Fruit fly (Drosophila melanogaster) whole organism, adult: Measurements from ENCODE around the gene CG32639.
A peak's percentile ranks its signal among the peaks of the same experiment; 100 is the strongest.

ENCODE experiments used
- CG11617 ChIP-seq: fragments of 200-800 bp; sonication (Bioruptor generic); optimal IDR thresholded peaks from 2 replicates; lab custom pipeline; 2017; ENCODE audit warnings: mild to moderate bottlenecking, missing biosample characterization, missing genetic modification reagents, missing genetic modification characterization
- CG12768 ChIP-seq: fragments of 200-800 bp; sonication (Bioruptor generic); optimal IDR thresholded peaks from 2 replicates; lab custom pipeline; 2017; ENCODE audit warnings: missing biosample characterization, missing genetic modification characterization, mild to moderate bottlenecking, moderate library complexity, missing genetic modification reagents
- CG14711 ChIP-seq: fragments of 200-800 bp; sonication (Bioruptor generic); optimal IDR thresholded peaks from 2 replicates; lab custom pipeline; 2018; ENCODE audit warnings: missing biosample characterization, mild to moderate bottlenecking, missing genetic modification characterization, moderate library complexity
- CG1620 ChIP-seq: fragments of 200-800 bp; sonication (Bioruptor generic); optimal IDR thresholded peaks from 2 replicates; lab custom pipeline; 2016; ENCODE audit warnings: missing biosample characterization, missing genetic modification characterization
- CG33017 ChIP-seq: fragments of 200-800 bp; sonication (Bioruptor generic); optimal IDR thresholded peaks from 2 replicates; lab custom pipeline; 2018; ENCODE audit warnings: missing biosample characterization, mild to moderate bottlenecking, missing genetic modification characterization, moderate library complexity
- CG5204 ChIP-seq: fragments of 200-800 bp; sonication (Bioruptor generic); optimal IDR thresholded peaks from 2 replicates; lab custom pipeline; 2016; ENCODE audit warnings: missing biosample characterization, missing genetic modification characterization
- CG7045 ChIP-seq: fragments of 200-800 bp; sonication (Bioruptor generic); optimal IDR thresholded peaks from 2 replicates; lab custom pipeline; 2017; ENCODE audit warnings: missing biosample characterization, mild to moderate bottlenecking, missing genetic modification characterization
- CG7101 ChIP-seq: fragments of 200-800 bp; sonication (Bioruptor generic); optimal IDR thresholded peaks from 2 replicates; lab custom pipeline; 2018; ENCODE audit warnings: missing biosample characterization, mild to moderate bottlenecking, missing genetic modification characterization, moderate library complexity
- Clk ChIP-seq: fragments of 200-800 bp; sonication (Bioruptor generic); optimal IDR thresholded peaks from 2 replicates; lab custom pipeline; 2017; ENCODE audit warnings: missing biosample characterization, missing genetic modification characterization
- Crg-1 ChIP-seq: fragments of 200-800 bp; sonication (Bioruptor generic); optimal IDR thresholded peaks from 2 replicates; lab custom pipeline; 2016; ENCODE audit warnings: missing biosample characterization, missing genetic modification characterization
- Hr96 ChIP-seq: fragments of 200-800 bp; sonication (Bioruptor generic); optimal IDR thresholded peaks from 2 replicates; lab custom pipeline; 2016; ENCODE audit warnings: missing biosample characterization, missing genetic modification characterization
- Mnt ChIP-seq: fragments of 200-800 bp; sonication (Bioruptor generic); optimal IDR thresholded peaks from 2 replicates; lab custom pipeline; 2016; ENCODE audit warnings: missing biosample characterization, mild to moderate bottlenecking, missing genetic modification characterization
- bab1 ChIP-seq: fragments of 200-800 bp; sonication (Bioruptor generic); optimal IDR thresholded peaks from 3 replicates; lab custom pipeline; 2019; ENCODE audit warnings: missing biosample characterization, mild to moderate bottlenecking, missing genetic modification characterization, moderate library complexity
- cic ChIP-seq: fragments of 200-800 bp; sonication (Bioruptor generic); optimal IDR thresholded peaks from 2 replicates; lab custom pipeline; 2017; ENCODE audit warnings: missing biosample characterization, mild to moderate bottlenecking, missing genetic modification characterization, moderate library complexity
- cnc ChIP-seq, 2 experiments: fragments of >200 bp; optimal IDR thresholded peaks; 2 replicates each; lab custom pipeline; 2017
- kay ChIP-seq: fragments of 200-800 bp; sonication (Bioruptor generic); peaks from one replicate; lab custom pipeline; 2016; ENCODE audit warnings: missing biosample characterization, missing genetic modification characterization, borderline replicate concordance
- ovo ChIP-seq: fragments of 200-800 bp; sonication (Bioruptor generic); optimal IDR thresholded peaks from 2 replicates; lab custom pipeline; 2016; ENCODE audit warnings: missing biosample characterization, missing genetic modification characterization
- pad ChIP-seq: fragments of 200-800 bp; sonication (Bioruptor generic); optimal IDR thresholded peaks from 3 replicates; lab custom pipeline; 2017; ENCODE audit warnings: missing biosample characterization, missing genetic modification characterization, mild to moderate bottlenecking, moderate library complexity, missing genetic modification reagents
- tj ChIP-seq: fragments of 200-800 bp; sonication (Bioruptor generic); optimal IDR thresholded peaks from 3 replicates; lab custom pipeline; 2017; ENCODE audit warnings: missing biosample characterization, mild to moderate bottlenecking, missing genetic modification characterization, moderate library complexity
- toe ChIP-seq: fragments of 200-800 bp; sonication (Bioruptor generic); optimal IDR thresholded peaks from 2 replicates; lab custom pipeline; 2016; ENCODE audit warnings: missing biosample characterization, missing genetic modification characterization

CG32639 gene

dm6 chrX:13229217-13229616 lies 7.1 kb downstream of the CG32639 start:
- TF ChIP-seq tj (GFP tag; lab: Kevin White, UChicago) = no peak
- TF ChIP-seq Mnt (GFP tag; lab: Kevin White, UChicago) = no peak
- no peak for TF ChIP-seq CG7101 (tag; lab: Kevin White, UChicago)
- no peak for TF ChIP-seq Crg-1 (GFP tag; lab: Kevin White, UChicago)
- TF ChIP-seq toe (GFP tag; lab: Kevin White, UChicago) = no peak
- TF ChIP-seq kay = no peak
- TF ChIP-seq cnc (optimal IDR thresholded peaks at IDR 0.05; lab: Kevin White, UChicago) = no peak
- no peak for TF ChIP-seq CG7045 (GFP tag; lab: Kevin White, UChicago)
- no peak for TF ChIP-seq cic (GFP tag; lab: Kevin White, UChicago)
- no peak for TF ChIP-seq CG33017
- no peak for TF ChIP-seq CG12768
- TF ChIP-seq pad (GFP tag; lab: Kevin White, UChicago) = no peak

- TF ChIP-seq tj (GFP tag; lab: Kevin White, UChicago) (peak; percentile 20), CG33017 (no peak), bab1 (GFP tag; lab: Kevin White, UChicago) (no peak), CG12768 (no peak)
Measured at dm6 chrX:13228208-13228606, 8.2 kb downstream of the CG32639 start.

- TF ChIP-seq CG5204 (no peak), Clk (GFP tag; lab: Kevin White, UChicago) (no peak), CG14711 (tag; lab: Kevin White, UChicago) (no peak), CG7101 (tag; lab: Kevin White, UChicago) (no peak), toe (GFP tag; lab: Kevin White, UChicago) (no peak), CG11617 (GFP tag; lab: Kevin White, UChicago) (no peak)
Measured at dm6 chrX:13227505-13228207, 8.7 kb downstream of the CG32639 start.

dm6 chrX:13226478-13226877 lies 9.9 kb downstream of the CG32639 start:
- TF ChIP-seq CG7045 (GFP tag; lab: Kevin White, UChicago) = no peak
- TF ChIP-seq CG1620 (GFP tag; lab: Kevin White, UChicago) = no peak
- no peak for TF ChIP-seq CG7101 (tag; lab: Kevin White, UChicago)
- no peak for TF ChIP-seq toe (GFP tag; lab: Kevin White, UChicago)
- TF ChIP-seq cnc (optimal IDR thresholded peaks at IDR 0.05; lab: Kevin White, UChicago) = no peak
- no peak for TF ChIP-seq CG11617 (GFP tag; lab: Kevin White, UChicago)
- TF ChIP-seq Mnt (GFP tag; lab: Kevin White, UChicago) = no peak
- no peak for TF ChIP-seq Crg-1 (GFP tag; lab: Kevin White, UChicago)
- no peak for TF ChIP-seq pad (GFP tag; lab: Kevin White, UChicago)
- no peak for TF ChIP-seq CG5204
- TF ChIP-seq Clk (GFP tag; lab: Kevin White, UChicago) = no peak
- no peak for TF ChIP-seq Hr96 (GFP tag; lab: Kevin White, UChicago)
- no peak for TF ChIP-seq CG33017
- no peak for TF ChIP-seq kay
- no peak for TF ChIP-seq cic (GFP tag; lab: Kevin White, UChicago)
- no peak for TF ChIP-seq CG14711 (tag; lab: Kevin White, UChicago)
- no peak for TF ChIP-seq bab1 (GFP tag; lab: Kevin White, UChicago)
- TF ChIP-seq CG12768 = no peak

- TF ChIP-seq CG14711 (tag; lab: Kevin White, UChicago) (no peak), cnc (optimal IDR thresholded peaks at IDR 0.05; lab: Kevin White, UChicago) (no peak), Crg-1 (GFP tag; lab: Kevin White, UChicago) (no peak), Hr96 (GFP tag; lab: Kevin White, UChicago) (no peak), Clk (GFP tag; lab: Kevin White, UChicago) (no peak), CG7045 (GFP tag; lab: Kevin White, UChicago) (no peak), kay (no peak), Mnt (GFP tag; lab: Kevin White, UChicago) (no peak), CG11617 (GFP tag; lab: Kevin White, UChicago) (no peak), cic (GFP tag; lab: Kevin White, UChicago) (no peak), CG1620 (GFP tag; lab: Kevin White, UChicago) (no peak)
Measured at dm6 chrX:13224846-13225245, 11.5 kb downstream of the CG32639 start.

- TF ChIP-seq pad (GFP tag; lab: Kevin White, UChicago) (no peak), bab1 (GFP tag; lab: Kevin White, UChicago) (peak; percentile 7)
Measured at dm6 chrX:13221835-13222234, 14.5 kb downstream of the CG32639 start.

dm6 chrX:13221311-13221710 lies 15.1 kb downstream of the CG32639 start:
- TF ChIP-seq CG7101 (tag; lab: Kevin White, UChicago) = no peak
- no peak for TF ChIP-seq Crg-1 (GFP tag; lab: Kevin White, UChicago)
- no peak for TF ChIP-seq CG7045 (GFP tag; lab: Kevin White, UChicago)
- TF ChIP-seq Mnt (GFP tag; lab: Kevin White, UChicago) = no peak
- TF ChIP-seq cic (GFP tag; lab: Kevin White, UChicago) = no peak
- TF ChIP-seq tj (GFP tag; lab: Kevin White, UChicago) = no peak
- no peak for TF ChIP-seq ovo (GFP tag; lab: Kevin White, UChicago)
- TF ChIP-seq kay = no peak
- TF ChIP-seq pad (GFP tag; lab: Kevin White, UChicago) = no peak
- no peak for TF ChIP-seq CG12768
- TF ChIP-seq CG1620 (GFP tag; lab: Kevin White, UChicago) = no peak
- TF ChIP-seq CG11617 (GFP tag; lab: Kevin White, UChicago) = no peak
- no peak for TF ChIP-seq Clk (GFP tag; lab: Kevin White, UChicago)
- TF ChIP-seq CG5204 = no peak
- no peak for TF ChIP-seq bab1 (GFP tag; lab: Kevin White, UChicago)
- TF ChIP-seq cnc (optimal IDR thresholded peaks at IDR 0.05; lab: Kevin White, UChicago) = no peak
- no peak for TF ChIP-seq Hr96 (GFP tag; lab: Kevin White, UChicago)
- no peak for TF ChIP-seq CG33017
